Worm (Caenorhabditis elegans) whole organism, L4/young adult: ENCODE results near the gene T25B2.1.

ENCODE experiments used
- W03F9.2 ChIP-seq: fragments of 150-350 bp; optimal IDR thresholded peaks from 2 replicates; lab custom pipeline; 2014; ENCODE audit warnings: missing biosample characterization, missing genetic modification characterization
- dao-5 ChIP-seq: sonication (generic microtip); optimal IDR thresholded peaks from 2 replicates; lab custom pipeline; 2016; ENCODE audit warnings: missing genotype, missing genetic modification characterization, moderate library complexity, missing compliant biosample characterization
- him-1 ChIP-seq: sonication (generic microtip); optimal IDR thresholded peaks from 2 replicates; lab custom pipeline; 2016; ENCODE audit warnings: missing genotype, missing genetic modification reagents, missing genetic modification characterization, missing compliant biosample characterization

ce11 chrX:6202809-6203208 is 29.1 kb downstream of the T25B2.1 start:
- no peak for TF ChIP-seq W03F9.2
- no peak for TF ChIP-seq him-1
- TF ChIP-seq dao-5 (tag; lab: Kevin White, UChicago), result no peak
